Worm (Caenorhabditis elegans): ENCODE data around the gene col-101.

col-101 gene

ce11 chrIV:320380-320779, 6.4 kb downstream of the col-101 start, which contains the start of gene dsc-4:
Gene dsc-4, minus strand, starts transcription at chrIV:320544.
- TF ChIP-seq pqm-1 (tag; optimal IDR thresholded peaks at IDR 0.05) (no peak), elt-2 (tag; optimal IDR thresholded peaks at IDR 0.05) (peak; percentile 41)

ce11 chrIV:319654-320053, 7.2 kb downstream of the col-101 start:
- TF ChIP-seq elt-2 (tag; optimal IDR thresholded peaks at IDR 0.05) (peak; percentile 66), ceh-63 (GFP tag; optimal IDR thresholded peaks at IDR 0.05) (no peak)

- TF ChIP-seq dpl-1 (GFP tag; optimal IDR thresholded peaks at IDR 0.05) (no peak), rnt-1 (tag; optimal IDR thresholded peaks at IDR 0.05) (peak; percentile 54)
Measured at ce11 chrIV:314475-314874, 12.3 kb downstream of the col-101 start.

ce11 chrIV:313615-314014, 13.2 kb downstream of the col-101 start, which contains the start of gene snai-1:
Gene snai-1, minus strand, starts transcription at chrIV:313715.
- TF ChIP-seq rnt-1 (tag; optimal IDR thresholded peaks at IDR 0.05) = no peak

ce11 chrIV:309526-309925, 17.3 kb downstream of the col-101 start:
- TF ChIP-seq nhr-11 (tag; optimal IDR thresholded peaks at IDR 0.05) (no peak), aly-2 (tag; optimal IDR thresholded peaks at IDR 0.05) (no peak), nhr-12 (tag; optimal IDR thresholded peaks at IDR 0.05) (no peak), irx-1 (tag; optimal IDR thresholded peaks at IDR 0.05) (no peak), nhr-20 (tag; optimal IDR thresholded peaks at IDR 0.05) (peak; percentile 71), blmp-1 (tag; optimal IDR thresholded peaks at IDR 0.05) (peak; percentile 57), mab-9 (GFP tag; IDR thresholded peaks at IDR 0.05) (no peak), tlp-1 (tag; optimal IDR thresholded peaks at IDR 0.05) (no peak), ztf-4 (tag; optimal IDR thresholded peaks at IDR 0.05) (no peak), C34B4.2 (tag; optimal IDR thresholded peaks at IDR 0.05) (no peak), ceh-90 (tag; optimal IDR thresholded peaks at IDR 0.05) (no peak), lin-39 (tag; optimal IDR thresholded peaks at IDR 0.05) (no peak), snu-23 (GFP tag; optimal IDR thresholded peaks at IDR 0.05) (peak; percentile 51), ama-1 (optimal IDR thresholded peaks at IDR 0.05) (no peak), tbx-2 (tag; optimal IDR thresholded peaks at IDR 0.05) (peak; percentile 76), rnt-1 (tag; optimal IDR thresholded peaks at IDR 0.05) (no peak), grh-1 (GFP tag; IDR thresholded peaks at IDR 0.05) (peak; percentile 51), nhr-237 (tag; optimal IDR thresholded peaks at IDR 0.05) (no peak), pqm-1 (tag; optimal IDR thresholded peaks at IDR 0.05) (no peak), skn-1 (tag; optimal IDR thresholded peaks at IDR 0.05) (no peak), efl-3 (GFP tag; optimal IDR thresholded peaks at IDR 0.05) (no peak), Y116A8C.19 (tag; optimal IDR thresholded peaks at IDR 0.05; ENCODE audit: borderline replicate concordance) (no peak), snpc-4 (tag; optimal IDR thresholded peaks at IDR 0.05) (no peak), isw-1 (GFP tag; IDR thresholded peaks at IDR 0.05) (no peak), unc-98 (GFP tag; IDR thresholded peaks at IDR 0.05) (no peak), hlh-4 (tag; optimal IDR thresholded peaks at IDR 0.05) (no peak), pax-3 (tag; optimal IDR thresholded peaks at IDR 0.05) (no peak), egl-13 (tag; optimal IDR thresholded peaks at IDR 0.05) (no peak), alr-1 (tag; optimal IDR thresholded peaks at IDR 0.05; ENCODE audit: borderline replicate concordance) (no peak), efl-1 (optimal IDR thresholded peaks at IDR 0.05) (no peak), efl-1 (GFP tag; optimal IDR thresholded peaks at IDR 0.05 in 1 of 2) (peak in 1 of 2 experiments; percentile 34), vab-15 (tag; optimal IDR thresholded peaks at IDR 0.05) (no peak), pag-3 (tag; optimal IDR thresholded peaks at IDR 0.05; ENCODE audit: borderline replicate concordance, insufficient read depth) (no peak), mef-2 (tag; optimal IDR thresholded peaks at IDR 0.05) (no peak), fkh-4 (tag; optimal IDR thresholded peaks at IDR 0.05; ENCODE audit: borderline replicate concordance) (no peak), nhr-47 (tag; optimal IDR thresholded peaks at IDR 0.05) (peak; percentile 35), jun-1 (tag; optimal IDR thresholded peaks at IDR 0.05) (no peak), nhr-84 (tag; optimal IDR thresholded peaks at IDR 0.05) (no peak), C16A3.4 (tag; optimal IDR thresholded peaks at IDR 0.05) (no peak), zip-4 (GFP tag; optimal IDR thresholded peaks at IDR 0.05) (no peak), C04F5.9 (tag; optimal IDR thresholded peaks at IDR 0.05) (no peak), aha-1 (tag; optimal IDR thresholded peaks at IDR 0.05) (no peak), xbp-1 (tag; optimal IDR thresholded peaks at IDR 0.05) (no peak)

Data from whole organism, L1 larva.